Worm (Caenorhabditis elegans) whole organism, dauer: ENCODE results near the gene acdh-13.

ENCODE experiments used
- unc-62 ChIP-seq: sonication (generic microtip); optimal IDR thresholded peaks from 2 replicates; lab custom pipeline; 2017; ENCODE audit warnings: missing biosample characterization, missing genetic modification reagents, missing genetic modification characterization

Gene acdh-13

DNA sequence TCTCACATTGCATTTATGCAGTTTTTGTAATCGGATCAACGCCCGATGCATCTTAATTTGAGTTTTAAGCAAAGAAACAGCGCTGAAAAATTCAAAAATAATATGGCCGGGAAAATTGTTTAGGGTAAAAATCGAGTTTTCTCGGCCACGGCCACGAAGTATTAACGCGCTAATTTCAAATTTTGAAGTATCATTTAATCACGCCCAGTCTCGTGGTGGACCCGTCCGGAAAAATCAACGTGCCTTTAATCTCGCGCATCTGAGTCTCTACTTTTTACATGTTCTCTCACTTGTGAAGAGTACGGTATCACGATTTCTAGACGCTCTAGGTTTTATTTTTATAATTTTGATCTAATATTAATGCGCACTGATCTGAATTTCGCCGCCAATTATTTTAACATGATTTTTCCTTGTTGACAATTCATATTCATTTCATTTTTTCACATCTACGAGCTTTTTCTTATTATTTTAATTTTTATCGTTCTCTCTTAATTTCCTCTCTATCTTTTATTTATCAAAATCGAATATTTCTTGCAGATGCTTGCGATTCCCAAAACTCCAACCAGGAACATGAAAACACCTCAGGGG, at the start of gene acdh-13, which contains the start of gene mesp-1:
Gene acdh-13 (minus strand): TSS at position 51 of the 588 bp plus-strand sequence.
Gene mesp-1 (plus strand): TSS at position 538 of the 588 bp plus-strand sequence.
- no peak for TF ChIP-seq unc-62 (GFP tag; lab: Kevin White, UChicago)

DNA sequence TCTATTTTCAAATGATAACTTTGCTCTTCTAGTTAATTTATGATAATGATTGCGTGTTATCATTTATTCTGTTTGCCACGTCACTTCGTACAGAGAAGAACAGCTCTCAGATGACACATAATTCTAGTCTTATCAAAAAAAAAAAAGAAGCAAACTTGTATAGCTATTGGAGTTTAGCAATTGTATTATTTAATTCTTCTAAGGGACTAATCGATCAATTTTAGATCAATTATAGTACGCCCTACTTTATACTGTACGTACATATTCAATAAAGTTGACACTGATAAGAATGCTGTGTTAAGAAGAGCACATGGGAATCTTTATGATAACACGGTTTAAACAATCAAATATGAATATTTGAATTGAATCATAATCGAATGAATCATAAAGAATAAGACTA, 43.6 kb upstream of the acdh-13 start:
- no peak for TF ChIP-seq unc-62 (GFP tag; lab: Kevin White, UChicago)

DNA sequence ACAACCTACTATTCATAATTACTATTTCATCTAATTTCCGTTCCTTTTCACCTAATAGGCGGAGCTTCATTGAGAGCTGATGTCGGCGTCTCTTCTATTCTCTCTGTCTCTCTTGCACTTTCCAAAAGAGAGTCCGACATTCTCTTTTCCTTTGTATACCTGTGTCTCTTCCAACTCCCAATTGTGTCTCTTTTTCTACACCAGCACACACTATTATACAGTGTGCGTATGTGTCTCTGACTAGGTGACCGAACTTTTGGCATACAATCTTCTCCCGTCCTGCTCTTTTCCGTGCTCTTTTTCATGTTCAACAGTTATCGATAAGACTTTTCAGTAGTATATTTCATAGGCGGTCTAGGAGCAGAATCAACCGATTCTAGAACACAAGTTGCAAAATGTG, 41.6 kb upstream of the acdh-13 start:
- no peak for TF ChIP-seq unc-62 (GFP tag; lab: Kevin White, UChicago)

DNA sequence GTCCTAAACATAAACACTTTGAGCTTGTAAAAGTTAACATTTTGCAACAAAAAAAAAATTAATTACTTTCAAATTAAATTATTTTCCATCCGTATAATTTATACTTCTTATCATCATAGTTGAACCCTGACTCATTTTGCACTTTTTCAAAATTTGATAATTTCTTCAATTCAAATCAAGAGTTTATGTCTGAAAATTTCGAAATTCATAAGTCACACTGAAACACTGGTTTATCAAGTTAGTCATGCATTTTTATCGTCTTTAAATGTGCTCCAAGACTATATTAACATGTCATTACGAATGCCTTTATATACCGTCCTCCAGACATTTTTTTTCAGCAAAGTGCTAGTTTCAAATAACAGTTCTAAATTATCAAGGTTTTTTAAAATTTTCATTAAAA, 41.0 kb upstream of the acdh-13 start:
- TF ChIP-seq unc-62 (GFP tag; lab: Kevin White, UChicago): no peak

DNA sequence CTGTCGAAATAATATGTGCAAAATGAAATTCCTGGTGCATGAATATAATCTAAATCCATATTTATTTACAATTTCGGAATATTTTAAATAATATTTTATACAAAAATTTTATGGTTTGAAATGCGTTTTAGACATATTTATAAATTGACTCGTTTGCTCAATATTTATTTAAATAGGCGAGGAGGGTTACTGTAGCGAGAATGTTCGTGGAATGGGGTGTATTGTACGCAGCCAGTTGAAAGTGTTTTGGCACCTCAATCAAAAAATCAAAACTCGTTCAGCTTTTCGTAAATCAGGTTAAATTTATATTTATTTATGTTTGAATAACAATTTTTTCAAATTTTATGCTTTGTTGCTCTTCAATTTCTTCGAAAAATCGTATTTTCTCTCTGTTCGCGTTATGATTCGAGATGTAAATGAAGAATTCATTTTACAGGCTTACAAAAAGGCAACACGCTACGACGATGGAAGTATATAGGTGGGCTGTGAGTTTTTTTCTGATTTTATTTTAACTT, 40.1 kb upstream of the acdh-13 start, which contains the start of gene hyl-1:
Gene hyl-1 (plus strand): TSS at position 465 of the 515 bp plus-strand sequence.
- TF ChIP-seq unc-62 (GFP tag; lab: Kevin White, UChicago): no peak

DNA sequence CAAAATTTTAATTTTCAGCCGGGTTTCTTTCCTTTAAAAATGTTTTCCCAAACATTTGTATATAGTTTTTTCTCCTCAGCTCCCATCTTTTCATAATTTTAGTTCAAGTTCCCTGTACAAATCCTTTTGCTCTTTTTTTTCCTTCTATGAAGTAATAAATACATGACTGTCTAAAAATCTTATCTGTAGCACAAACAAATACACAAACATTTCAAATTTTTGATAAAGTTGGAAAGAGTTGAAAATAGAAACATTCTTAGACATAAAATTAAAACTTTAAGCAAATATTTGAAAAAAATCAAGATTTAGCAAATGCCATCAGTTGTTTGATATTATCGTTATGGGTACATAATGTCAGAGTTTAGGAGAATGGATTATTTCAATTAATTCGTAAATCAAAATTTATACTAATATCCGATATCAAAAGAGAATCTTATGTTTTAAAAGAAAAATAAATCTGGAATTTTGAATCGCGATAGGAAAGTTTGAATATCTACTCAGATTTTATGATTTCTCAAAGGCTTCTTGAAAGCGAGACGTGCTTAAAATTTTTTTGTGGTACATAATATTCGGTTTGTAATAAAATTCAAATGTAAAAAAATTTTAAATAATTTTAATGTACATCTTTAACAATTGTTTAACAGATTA, 39.5 kb upstream of the acdh-13 start:
- no peak for TF ChIP-seq unc-62 (GFP tag; lab: Kevin White, UChicago)

DNA sequence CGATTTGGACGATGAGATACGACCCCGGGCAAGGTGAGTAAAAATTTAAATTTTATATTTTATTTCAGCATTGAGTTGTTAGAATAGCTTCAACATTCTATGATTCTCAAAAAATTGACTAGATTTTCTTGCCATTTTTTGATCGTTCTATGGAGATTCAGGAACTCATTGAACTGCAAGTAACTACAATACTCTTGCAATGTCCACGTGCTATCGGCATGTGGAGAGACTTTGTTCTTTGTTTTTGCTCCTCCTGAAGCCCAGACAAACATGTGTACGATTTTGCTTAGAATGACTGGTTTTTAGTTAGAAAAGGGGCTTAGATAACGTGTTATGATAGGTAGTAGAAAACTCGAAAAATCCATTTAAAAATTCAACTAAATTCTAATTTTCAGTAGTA, 37.3 kb upstream of the acdh-13 start:
- no peak for TF ChIP-seq unc-62 (GFP tag; lab: Kevin White, UChicago)

DNA sequence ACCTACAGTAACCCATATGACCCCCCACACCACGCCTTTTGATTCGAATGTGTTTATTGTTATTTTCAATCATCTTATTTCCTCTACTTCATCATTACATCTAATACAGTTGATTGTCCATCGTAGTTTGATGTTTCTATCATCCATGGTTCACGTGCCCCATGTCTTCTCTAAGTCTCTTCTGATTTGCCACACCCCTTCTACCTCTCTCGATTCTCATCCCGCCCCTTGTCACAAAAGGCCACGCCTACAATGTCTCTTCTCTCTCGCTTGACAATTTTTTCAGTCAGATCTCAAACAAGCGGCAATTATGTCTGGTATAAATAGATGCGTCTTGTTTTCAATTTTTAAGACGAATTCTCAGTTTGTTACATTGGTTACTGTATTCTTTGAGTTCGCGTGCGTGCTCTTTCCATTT, 36.4 kb upstream of the acdh-13 start:
- TF ChIP-seq unc-62 (GFP tag; lab: Kevin White, UChicago): no peak

DNA sequence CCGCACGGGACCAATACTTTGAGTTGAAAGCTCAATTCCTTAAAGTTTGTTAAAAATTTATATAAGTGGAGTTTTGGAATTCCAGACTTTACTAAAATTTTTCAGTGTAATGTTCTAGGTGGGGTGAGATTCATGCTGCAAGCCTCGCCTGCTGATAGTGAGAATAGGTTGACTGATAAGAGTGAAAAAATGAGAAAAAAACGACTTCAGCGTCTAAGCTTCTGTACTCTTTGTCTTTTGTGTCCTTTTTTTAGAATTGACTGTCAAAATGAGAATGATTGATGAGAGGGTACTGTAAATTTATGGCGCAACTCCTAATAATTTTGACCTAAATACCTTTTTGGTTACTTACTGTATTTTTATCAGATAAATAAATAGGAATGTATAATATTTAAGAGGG, 35.6 kb upstream of the acdh-13 start:
- TF ChIP-seq unc-62 (GFP tag; lab: Kevin White, UChicago): no peak

DNA sequence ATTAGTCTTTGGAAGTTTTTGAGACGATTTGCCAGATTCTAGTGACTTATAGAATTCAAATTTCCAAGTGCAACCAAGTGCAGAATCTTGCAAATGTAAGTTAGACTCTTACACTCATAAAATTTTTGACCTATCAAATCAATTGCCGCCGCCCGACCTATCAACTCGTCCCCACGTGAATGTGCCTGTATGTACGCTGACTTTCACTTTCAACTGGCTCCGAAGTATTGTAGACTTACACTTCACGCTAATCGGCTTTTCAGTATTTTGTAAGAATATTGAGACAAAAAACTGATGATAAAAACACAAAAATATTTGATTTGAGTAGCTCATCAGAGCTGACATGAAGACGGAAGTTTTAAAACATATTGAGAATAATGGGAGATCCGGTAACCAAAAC, 34.2 kb upstream of the acdh-13 start:
- no peak for TF ChIP-seq unc-62 (GFP tag; lab: Kevin White, UChicago)

DNA sequence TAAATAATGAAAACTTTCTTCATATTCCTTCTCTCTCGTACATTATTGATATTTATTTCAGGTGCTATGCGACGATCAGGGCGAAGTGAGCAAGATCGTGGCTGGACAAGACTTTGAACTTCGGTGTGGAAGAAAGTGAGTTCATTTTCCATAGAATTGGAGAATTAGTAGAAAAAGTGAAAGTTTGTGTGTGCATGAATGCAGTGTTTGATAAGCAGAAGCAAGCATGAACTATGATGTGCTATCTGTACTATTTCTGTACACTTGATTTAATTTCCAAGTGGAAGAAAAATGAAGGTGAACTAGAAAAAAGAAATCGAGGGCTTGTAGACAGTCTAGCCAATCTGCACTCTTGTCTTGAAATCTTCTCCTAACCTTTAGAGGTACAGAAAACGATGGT, 33.4 kb upstream of the acdh-13 start:
- no peak for TF ChIP-seq unc-62 (GFP tag; lab: Kevin White, UChicago)

DNA sequence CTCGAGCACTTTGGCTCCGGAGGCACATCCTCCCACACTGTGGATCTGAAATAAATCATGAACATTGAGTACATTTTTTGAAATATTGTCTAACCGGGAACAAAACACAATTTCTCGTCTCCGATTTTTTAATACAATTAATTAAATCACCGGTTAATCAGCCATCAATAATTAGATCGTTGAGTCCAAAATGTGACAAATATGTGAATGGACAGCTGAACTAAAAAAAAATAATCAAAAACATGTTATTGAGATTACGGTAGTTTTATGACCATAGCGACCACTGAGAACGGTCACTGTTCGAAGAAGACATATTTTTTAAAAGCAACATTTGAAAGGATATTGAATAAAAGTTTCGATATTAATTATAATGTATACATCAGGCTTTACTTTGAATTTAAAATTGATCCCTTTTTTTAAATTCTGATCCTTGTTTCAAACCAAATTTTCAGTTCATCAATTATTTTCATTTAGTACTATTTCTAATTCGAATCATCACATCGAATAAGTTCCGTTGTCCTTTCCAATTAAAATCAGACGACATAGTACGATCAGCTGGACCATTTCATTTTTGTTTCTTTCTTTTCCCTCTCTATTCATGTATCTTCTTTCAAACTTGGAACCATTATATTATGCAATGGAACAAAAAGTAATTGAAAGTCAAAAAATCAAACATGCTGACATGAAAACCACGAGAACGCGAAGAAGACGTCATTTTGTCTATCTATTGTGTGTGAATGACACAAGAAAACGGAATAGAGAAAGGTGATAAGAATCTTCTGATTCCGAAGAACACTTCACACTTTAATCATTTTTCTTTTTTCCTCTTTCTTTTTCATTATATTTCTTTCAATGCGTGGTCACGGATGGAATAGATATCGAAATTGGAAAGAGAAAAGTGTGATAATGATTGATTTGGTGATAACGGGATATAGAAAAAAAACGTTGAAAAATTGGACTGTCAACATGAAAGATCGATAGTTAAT, 31.7 kb upstream of the acdh-13 start:
- no peak for TF ChIP-seq unc-62 (GFP tag; lab: Kevin White, UChicago)

DNA sequence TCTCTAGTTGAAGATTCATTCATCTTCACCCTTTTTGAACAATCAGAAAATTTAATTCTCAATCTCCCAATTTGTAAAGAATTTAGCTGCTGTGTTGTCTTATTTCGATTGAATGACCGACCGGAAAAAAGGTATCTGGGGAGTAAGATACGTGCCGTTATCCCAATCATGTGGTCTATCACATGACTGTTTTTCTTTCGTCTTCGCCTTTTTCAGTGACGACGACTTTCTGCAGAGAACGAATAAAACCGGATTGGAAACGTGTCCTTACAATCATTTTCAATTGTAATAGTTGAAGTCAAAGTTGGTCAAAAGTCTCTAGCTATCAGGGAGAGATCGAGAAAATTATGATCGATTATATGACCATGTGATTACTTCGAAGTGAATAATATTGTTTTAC, 30.4 kb upstream of the acdh-13 start:
- no peak for TF ChIP-seq unc-62 (GFP tag; lab: Kevin White, UChicago)

DNA sequence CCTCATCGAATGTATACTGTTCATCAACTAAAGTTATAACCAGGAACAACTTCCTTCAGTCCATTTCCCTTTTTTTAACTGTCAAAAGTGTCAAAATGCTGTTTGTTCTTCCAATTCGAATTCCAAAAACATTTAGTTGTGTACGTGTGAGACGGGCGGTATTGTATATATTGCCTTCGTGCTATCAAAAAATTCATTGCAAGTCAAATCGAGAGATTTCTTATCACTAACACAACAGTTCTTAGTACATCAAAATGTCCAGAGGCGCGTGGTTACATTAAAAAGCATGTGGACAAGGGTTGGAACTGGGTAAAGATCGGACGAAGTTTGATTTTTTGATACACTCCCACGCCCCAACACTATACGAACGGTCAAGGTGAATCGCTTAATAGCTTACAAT, 29.7 kb upstream of the acdh-13 start:
- TF ChIP-seq unc-62 (GFP tag; lab: Kevin White, UChicago): no peak

DNA sequence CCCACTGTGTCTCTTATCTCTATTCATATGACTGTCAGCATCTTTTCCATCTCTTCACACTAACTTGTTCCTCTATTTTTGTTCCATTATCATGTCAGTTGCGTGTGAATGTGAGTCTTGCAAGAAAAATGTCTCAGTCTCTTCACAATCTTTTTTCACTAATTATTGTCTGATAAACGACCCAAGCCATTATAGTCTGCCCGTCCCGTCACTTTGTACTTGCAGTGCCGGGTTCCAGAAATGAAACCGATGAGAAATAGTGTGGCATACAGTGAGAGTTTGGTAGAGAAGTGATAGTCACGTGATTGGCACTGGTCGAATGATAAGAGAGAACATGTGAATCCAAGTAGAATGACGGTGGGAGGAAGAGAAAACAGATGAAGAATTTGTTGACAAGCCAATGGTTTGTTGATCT, 29.0 kb upstream of the acdh-13 start:
- no peak for TF ChIP-seq unc-62 (GFP tag; lab: Kevin White, UChicago)

DNA sequence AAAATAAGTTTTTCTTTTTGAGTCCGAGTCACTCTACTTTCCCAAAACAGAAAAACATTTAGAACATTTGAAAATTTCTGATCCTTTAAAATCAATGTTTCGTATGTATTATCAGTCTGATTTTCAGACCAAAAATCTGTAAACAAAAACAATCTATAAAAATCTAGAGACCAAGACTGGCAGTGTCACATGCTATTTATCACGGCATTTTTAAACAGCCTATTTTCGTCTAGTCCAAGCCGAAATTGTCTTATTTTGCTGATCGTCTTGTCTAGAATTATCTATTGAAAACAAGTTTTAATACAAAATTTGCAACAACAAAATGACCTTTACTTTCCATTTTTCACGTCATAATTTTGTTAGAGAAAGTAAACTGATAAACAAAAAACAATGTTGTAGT, 28.0 kb upstream of the acdh-13 start:
- TF ChIP-seq unc-62 (GFP tag; lab: Kevin White, UChicago): no peak
